Worm (Caenorhabditis elegans): Measurements from ENCODE around the gene fbxa-30.

Gene fbxa-30

ce11 chrIII:1321561-1321960, 46.1 kb upstream of the fbxa-30 start, which contains the start of gene fbxa-15:
Gene fbxa-15, minus strand, starts transcription at chrIII:1321661.
- TF ChIP-seq lsl-1 (GFP tag; optimal IDR thresholded peaks at IDR 0.05) = no peak
- no peak for TF ChIP-seq efl-1 (GFP tag; optimal IDR thresholded peaks at IDR 0.05)
- TF ChIP-seq die-1 (tag; optimal IDR thresholded peaks at IDR 0.05) = no peak
- no peak for TF ChIP-seq B0035.1 (tag; optimal IDR thresholded peaks at IDR 0.05)
- TF ChIP-seq sea-2 (GFP tag; IDR thresholded peaks at IDR 0.05) = no peak
- TF ChIP-seq F33H1.4 (GFP tag; IDR thresholded peaks at IDR 0.05) = no peak
- no peak for TF ChIP-seq ceh-91 (GFP tag; IDR thresholded peaks at IDR 0.05)
- no peak for TF ChIP-seq ztf-22 (GFP tag; optimal IDR thresholded peaks at IDR 0.05)
- no peak for TF ChIP-seq let-526 (GFP tag; IDR thresholded peaks at IDR 0.05)

- TF ChIP-seq nhr-80 (tag; optimal IDR thresholded peaks at IDR 0.05) = peak; percentile 43
- TF ChIP-seq ztf-26 (tag; optimal IDR thresholded peaks at IDR 0.05) = no peak
Observed at ce11 chrIII:1315038-1315437, 39.6 kb upstream of the fbxa-30 start, which contains the start of the genes fbxa-80 and fbxa-19. Gene fbxa-80, minus strand, starts transcription at chrIII:1315210. Gene fbxa-19, plus strand, starts transcription at chrIII:1315401.

- TF ChIP-seq ama-1 (optimal IDR thresholded peaks at IDR 0.05) (no peak), ama-1 (GFP tag; optimal IDR thresholded peaks at IDR 0.05) (no peak), ztf-26 (tag; optimal IDR thresholded peaks at IDR 0.05) (no peak), D2030.7 (GFP tag; IDR thresholded peaks at IDR 0.05) (no peak), hlh-12 (tag; optimal IDR thresholded peaks at IDR 0.05) (no peak), nhr-120 (GFP tag; IDR thresholded peaks at IDR 0.05) (no peak), madf-3 (GFP tag; IDR thresholded peaks at IDR 0.05) (no peak), hmg-1.2 (GFP tag; IDR thresholded peaks at IDR 0.05) (no peak), hmg-20 (GFP tag; IDR thresholded peaks at IDR 0.05) (no peak), Y95B8A.8 (GFP tag; IDR thresholded peaks at IDR 0.05) (no peak), B0261.1 (tag; optimal IDR thresholded peaks at IDR 0.05) (no peak), ztf-22 (GFP tag; optimal IDR thresholded peaks at IDR 0.05) (no peak), die-1 (tag; optimal IDR thresholded peaks at IDR 0.05) (no peak), F22D6.2 (tag; optimal IDR thresholded peaks at IDR 0.05) (no peak)
Observed at ce11 chrIII:1314283-1314682, 38.9 kb upstream of the fbxa-30 start.

ce11 chrIII:1311367-1311766, 36.0 kb upstream of the fbxa-30 start:
- peak; percentile 61 for TF ChIP-seq snpc-1.1 (tag; optimal IDR thresholded peaks at IDR 0.05; ENCODE audit: insufficient read depth)
- no peak for TF ChIP-seq chd-7 (tag; optimal IDR thresholded peaks at IDR 0.05)
- TF ChIP-seq snpc-4 (GFP tag; optimal IDR thresholded peaks at IDR 0.05) = peak; percentile 46
- TF ChIP-seq snpc-4 (tag; optimal IDR thresholded peaks at IDR 0.05) = peak in 2 of 4 experiments; percentile 68 to 85

- TF ChIP-seq mes-4 (tag; optimal IDR thresholded peaks at IDR 0.05) (no peak), F55B11.4 (tag; optimal IDR thresholded peaks at IDR 0.05; ENCODE audit: borderline replicate concordance, insufficient read depth) (no peak), snpc-4 (GFP tag; optimal IDR thresholded peaks at IDR 0.05) (no peak), snpc-4 (tag; optimal IDR thresholded peaks at IDR 0.05) (no peak), F49E8.2 (tag; optimal IDR thresholded peaks at IDR 0.05; ENCODE audit: insufficient read depth) (no peak), aptf-2 (GFP tag; conservative IDR thresholded peaks at IDR 0.05) (no peak), ceh-79 (tag; optimal IDR thresholded peaks at IDR 0.05) (no peak), efl-1 (GFP tag; optimal IDR thresholded peaks at IDR 0.05) (no peak), Y53G8AR.9 (GFP tag; conservative IDR thresholded peaks at IDR 0.05) (no peak), Y53F4B.3 (GFP tag; IDR thresholded peaks at IDR 0.05) (no peak), lsl-1 (GFP tag; optimal IDR thresholded peaks at IDR 0.05) (no peak), lin-54 (GFP tag; optimal IDR thresholded peaks at IDR 0.05) (no peak), nfyb-1 (GFP tag; IDR thresholded peaks at IDR 0.05) (no peak), rcor-1 (GFP tag; IDR thresholded peaks at IDR 0.05) (no peak), madf-8 (GFP tag; conservative IDR thresholded peaks at IDR 0.05) (no peak)
Observed at ce11 chrIII:1308887-1309286, 33.5 kb upstream of the fbxa-30 start, which contains the start of gene Y82E9BL.12. Gene Y82E9BL.12, plus strand, starts transcription at chrIII:1309187.
